Fruit fly (Drosophila melanogaster): ENCODE data around the gene Best1.

Best1 gene

DNA sequence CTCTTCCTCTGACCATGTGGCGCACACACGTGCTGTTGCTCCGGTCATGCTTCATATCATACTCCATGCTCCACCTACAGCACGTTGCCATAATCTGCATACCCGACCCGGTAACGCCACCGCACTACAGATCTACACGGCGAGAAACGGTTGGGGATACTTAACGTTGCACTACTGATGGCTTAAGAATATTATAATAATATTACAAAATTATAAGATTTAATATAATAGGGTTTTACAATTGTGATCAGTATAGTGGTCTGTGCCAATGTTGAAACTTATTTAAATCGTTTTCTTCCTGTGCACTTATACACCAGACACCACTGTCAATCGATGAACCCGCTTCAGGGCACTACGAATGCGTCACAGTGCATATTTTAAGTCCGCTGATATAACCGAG is 43.1 kb upstream of the Best1 start (continued):
- TF ChIP-seq abd-A (tag; optimal IDR thresholded peaks at IDR 0.05): no peak
- no peak for TF ChIP-seq zfh2 (GFP tag; optimal IDR thresholded peaks at IDR 0.05)
- TF ChIP-seq ara (GFP tag; IDR thresholded peaks at IDR 0.05): peak; percentile 77
- peak; percentile 42 for TF ChIP-seq CG9727 (GFP tag; optimal IDR thresholded peaks at IDR 0.05)
- TF ChIP-seq CG10147 (GFP tag; optimal IDR thresholded peaks at IDR 0.05): no peak
- peak; percentile 86 for TF ChIP-seq ci (GFP tag; IDR thresholded peaks at IDR 0.05)
- TF ChIP-seq vnd (GFP tag; IDR thresholded peaks at IDR 0.05; ENCODE audit: partially characterized antibody): no peak
- TF ChIP-seq HmgD (GFP tag; optimal IDR thresholded peaks at IDR 0.05): no peak
- peak in 1 of 2 experiments; percentile 80 for TF ChIP-seq Hr51 (GFP tag; optimal IDR thresholded peaks at IDR 0.05)
- no peak for TF ChIP-seq pb (GFP tag; optimal IDR thresholded peaks at IDR 0.05)
- 0 out of 3 replicates have a peak, but pooled peaks have one; percentile 31 for TF ChIP-seq CG3726 (GFP tag; IDR thresholded peaks at IDR 0.05)
- TF ChIP-seq bbx (GFP tag; IDR thresholded peaks at IDR 0.05; ENCODE audit: partially characterized antibody): no peak
- no peak for TF ChIP-seq lola (GFP tag; optimal IDR thresholded peaks at IDR 0.05)
- TF ChIP-seq nom (GFP tag; optimal IDR thresholded peaks at IDR 0.05): no peak
- 0 out of 2 replicates have a peak, but pooled peaks have one; percentile 12 for TF ChIP-seq CkIIα-i1 (GFP tag; IDR thresholded peaks at IDR 0.05)
- peak; percentile 12 for TF ChIP-seq TFAM (GFP tag; optimal IDR thresholded peaks at IDR 0.05)
- peak; percentile 50; the same call in 1 of the 2 replicates for TF ChIP-seq klu (GFP tag; IDR thresholded peaks at IDR 0.05)
- no peak for TF ChIP-seq lov (optimal IDR thresholded peaks at IDR 0.05)
- TF ChIP-seq lov (GFP tag; IDR thresholded peaks at IDR 0.05): peak; percentile 80; the same call in 2 of the 3 replicates
- peak; percentile 69 for TF ChIP-seq Sox100B (GFP tag; optimal IDR thresholded peaks at IDR 0.05)
- peak; percentile 26 for TF ChIP-seq kay (GFP tag; optimal IDR thresholded peaks at IDR 0.05)
- TF ChIP-seq sens (GFP tag): peak; percentile 80
- TF ChIP-seq Mrtf (GFP tag; IDR thresholded peaks at IDR 0.05): peak; percentile 68; the same call in 2 of the 3 replicates
- peak; percentile 53 for TF ChIP-seq CG17802 (tag; optimal IDR thresholded peaks at IDR 0.05)
- TF ChIP-seq fd64A (GFP tag; optimal IDR thresholded peaks at IDR 0.05): peak; percentile 16
- TF ChIP-seq E2f1 (GFP tag; IDR thresholded peaks at IDR 0.05): peak; percentile 55; the same call in 1 of the 2 replicates
- peak; percentile 32 for TF ChIP-seq CG15011 (GFP tag; optimal IDR thresholded peaks at IDR 0.05)
- peak; percentile 83 for TF ChIP-seq phol (tag; optimal IDR thresholded peaks at IDR 0.05)
- peak; percentile 52 for TF ChIP-seq CG4424 (GFP tag; optimal IDR thresholded peaks at IDR 0.05)
- TF ChIP-seq kah (GFP tag; optimal IDR thresholded peaks at IDR 0.05): peak; percentile 66
- TF ChIP-seq CG15073 (GFP tag; optimal IDR thresholded peaks at IDR 0.05): no peak
- TF ChIP-seq tap (tag; optimal IDR thresholded peaks at IDR 0.05): peak; percentile 80
- peak; percentile 51; the same call in 1 of the 2 replicates for TF ChIP-seq ranshi (GFP tag; IDR thresholded peaks at IDR 0.05)
- no peak for TF ChIP-seq HLH54F (GFP tag; optimal IDR thresholded peaks at IDR 0.05)
- peak; percentile 36 for TF ChIP-seq CG5245 (GFP tag; optimal IDR thresholded peaks at IDR 0.05)
- TF ChIP-seq CG13894 (tag; optimal IDR thresholded peaks at IDR 0.05): no peak
- TF ChIP-seq org-1 (GFP tag; optimal IDR thresholded peaks at IDR 0.05): peak; percentile 50
- TF ChIP-seq stc (GFP tag; IDR thresholded peaks at IDR 0.05): peak; percentile 81
- peak; percentile 70; the same call in 2 of the 3 replicates for TF ChIP-seq Optix (GFP tag; IDR thresholded peaks at IDR 0.05)
- peak; percentile 80 for TF ChIP-seq fd96Cb (tag; optimal IDR thresholded peaks at IDR 0.05)
- peak; percentile 25 for TF ChIP-seq CG16815 (GFP tag; optimal IDR thresholded peaks at IDR 0.05)
- TF ChIP-seq sc (optimal IDR thresholded peaks at IDR 0.05): no peak
- peak; percentile 59 for TF ChIP-seq sc (GFP tag; optimal IDR thresholded peaks at IDR 0.05)
- TF ChIP-seq CG16813 (GFP tag; IDR thresholded peaks at IDR 0.05; ENCODE audit: partially characterized antibody): no peak
- TF ChIP-seq CG34422 (GFP tag; IDR thresholded peaks at IDR 0.05): peak; percentile 76
- peak; percentile 44; the same call in 1 of the 3 replicates for TF ChIP-seq CG11093 (GFP tag; IDR thresholded peaks at IDR 0.05)
- no peak for TF ChIP-seq Lpt (GFP tag; optimal IDR thresholded peaks at IDR 0.05)
- no peak for TF ChIP-seq lbe (GFP tag; optimal IDR thresholded peaks at IDR 0.05)
- peak; percentile 82 for TF ChIP-seq unpg (GFP tag; optimal IDR thresholded peaks at IDR 0.05)
- TF ChIP-seq CG12299 (tag; optimal IDR thresholded peaks at IDR 0.05): peak; percentile 27
- TF ChIP-seq gcm (GFP tag; optimal IDR thresholded peaks at IDR 0.05): peak; percentile 62
